Worm (Caenorhabditis elegans) whole organism, L3 larva: ENCODE results near the gene ZC21.6.

Source experiments
- aly-2 ChIP-seq: fragments of 150-350 bp; optimal IDR thresholded peaks from 2 replicates; lab custom pipeline; 2014; ENCODE audit warnings: missing biosample characterization, missing genetic modification characterization
- ama-1 ChIP-seq: fragments of 150-350 bp; optimal IDR thresholded peaks from 2 replicates; lab custom pipeline; 2018
- ceh-28 ChIP-seq: fragments of 150-350 bp; optimal IDR thresholded peaks from 2 replicates; lab custom pipeline; 2014; ENCODE audit warnings: missing biosample characterization, missing genetic modification reagents, missing genetic modification characterization
- ceh-82 ChIP-seq: fragments of 150-350 bp; optimal IDR thresholded peaks from 2 replicates; lab custom pipeline; 2014; ENCODE audit warnings: missing biosample characterization, missing genetic modification characterization
- daf-12 ChIP-seq: fragments of 150-350 bp; optimal IDR thresholded peaks from 2 replicates; lab custom pipeline; 2014; ENCODE audit warnings: missing biosample characterization, missing genetic modification reagents, missing genetic modification characterization
- egl-5 ChIP-seq: fragments of 150-350 bp; optimal IDR thresholded peaks from 2 replicates; lab custom pipeline; 2017; ENCODE audit warnings: missing biosample characterization, missing genetic modification reagents, missing genetic modification characterization, inconsistent platforms
- elt-2 ChIP-seq: sonication (generic microtip); optimal IDR thresholded peaks from 2 replicates; lab custom pipeline; 2016; ENCODE audit warnings: missing genetic modification reagents, mild to moderate bottlenecking, missing genetic modification characterization, missing compliant biosample characterization
- elt-3 ChIP-seq, 3 experiments: fragments of 150-350 bp in 1 of 3; sonication (generic microtip) in 2 of 3; optimal IDR thresholded peaks; 2 replicates in 2 of 3; 4 replicates in 1 of 3; lab custom pipeline; 2014 to 2017; ENCODE audit warnings: missing biosample characterization in 3 of 3, missing genetic modification characterization in 3 of 3
- eor-1 ChIP-seq, 2 experiments: fragments of 150-350 bp; optimal IDR thresholded peaks; 2 replicates each; lab custom pipeline; 2014 to 2018; ENCODE audit warnings: missing biosample characterization in 2 of 2, missing genetic modification characterization in 2 of 2
- fkh-10 ChIP-seq: sonication (generic microtip); optimal IDR thresholded peaks from 2 replicates; lab custom pipeline; 2017; ENCODE audit warnings: missing biosample characterization, missing genetic modification reagents, missing genetic modification characterization
- fkh-2 ChIP-seq: fragments of 150-350 bp; optimal IDR thresholded peaks from 2 replicates; lab custom pipeline; 2014; ENCODE audit warnings: missing biosample characterization, missing genetic modification reagents, missing genetic modification characterization
- fos-1 ChIP-seq: fragments of 150-350 bp; optimal IDR thresholded peaks from 2 replicates; lab custom pipeline; 2014; ENCODE audit warnings: missing biosample characterization, missing genetic modification characterization
- hmg-11 ChIP-seq: sonication (generic microtip); optimal IDR thresholded peaks from 2 replicates; lab custom pipeline; 2016; ENCODE audit warnings: missing genetic modification characterization, missing compliant biosample characterization
- lin-15B ChIP-seq: fragments of 150-350 bp; optimal IDR thresholded peaks from 2 replicates; lab custom pipeline; 2014; ENCODE audit warnings: missing biosample characterization, missing genetic modification characterization
- lin-39 ChIP-seq: fragments of 150-350 bp; optimal IDR thresholded peaks from 2 replicates; lab custom pipeline; 2018; ENCODE audit warnings: missing biosample characterization, missing genetic modification reagents, missing genetic modification characterization
- lsy-12 ChIP-seq: sonication (generic microtip); optimal IDR thresholded peaks from 2 replicates; lab custom pipeline; 2016; ENCODE audit warnings: mild to moderate bottlenecking, missing genetic modification characterization, missing compliant biosample characterization
- mdl-1 ChIP-seq: fragments of 150-350 bp; optimal IDR thresholded peaks from 2 replicates; lab custom pipeline; 2014; ENCODE audit warnings: missing biosample characterization, missing genetic modification characterization
- mml-1 ChIP-seq: fragments of 150-350 bp; sonication (generic microtip); optimal IDR thresholded peaks from 3 replicates; lab custom pipeline; 2014; ENCODE audit warnings: missing biosample characterization, missing genetic modification characterization
- nfya-1 ChIP-seq: sonication (generic microtip); optimal IDR thresholded peaks from 2 replicates; lab custom pipeline; 2017; ENCODE audit warnings: missing genetic modification characterization, mild to moderate bottlenecking, missing compliant biosample characterization, antibody characterized with exemption, moderate library complexity; ENCODE audit not compliant: insufficient read depth
- nhr-11 ChIP-seq: fragments of 150-350 bp; optimal IDR thresholded peaks from 2 replicates; lab custom pipeline; 2014; ENCODE audit warnings: missing biosample characterization, missing genetic modification characterization
- nhr-23 ChIP-seq: fragments of 150-350 bp; optimal IDR thresholded peaks from 2 replicates; lab custom pipeline; 2014; ENCODE audit warnings: missing biosample characterization, missing genetic modification reagents, missing genetic modification characterization
- nhr-237 ChIP-seq: fragments of 150-350 bp; optimal IDR thresholded peaks from 2 replicates; lab custom pipeline; 2014; ENCODE audit warnings: missing biosample characterization, missing genetic modification characterization
- nhr-25 ChIP-seq: sonication (generic microtip); optimal IDR thresholded peaks from 2 replicates; lab custom pipeline; 2017; ENCODE audit warnings: missing biosample characterization, missing genetic modification characterization
- nhr-43 ChIP-seq: sonication (generic microtip); optimal IDR thresholded peaks from 2 replicates; lab custom pipeline; 2016; ENCODE audit warnings: mild to moderate bottlenecking, missing genetic modification characterization, missing compliant biosample characterization; ENCODE audit not compliant: poor library complexity, severe bottlenecking
- nhr-76 ChIP-seq: fragments of 150-350 bp; sonication (generic microtip); optimal IDR thresholded peaks from 5 replicates; lab custom pipeline; 2014; ENCODE audit warnings: missing biosample characterization, missing genetic modification characterization
- pha-4 ChIP-seq: fragments of 150-350 bp; optimal IDR thresholded peaks from 2 replicates; lab custom pipeline; 2014; ENCODE audit warnings: missing biosample characterization, missing genetic modification reagents, missing genetic modification characterization
- pqm-1 ChIP-seq: fragments of 150-350 bp; optimal IDR thresholded peaks from 2 replicates; lab custom pipeline; 2017; ENCODE audit warnings: missing biosample characterization, missing genetic modification characterization, inconsistent platforms
- sea-2 ChIP-seq: fragments of 150-350 bp; sonication (generic microtip); optimal IDR thresholded peaks from 4 replicates; lab custom pipeline; 2014; ENCODE audit warnings: missing biosample characterization, missing genetic modification reagents, missing genetic modification characterization
- skn-1 ChIP-seq: fragments of 150-350 bp; optimal IDR thresholded peaks from 2 replicates; lab custom pipeline; 2014; ENCODE audit warnings: missing biosample characterization, missing genetic modification characterization
- tbx-2 ChIP-seq: sonication (generic microtip); optimal IDR thresholded peaks from 2 replicates; lab custom pipeline; 2016; ENCODE audit warnings: mild to moderate bottlenecking, missing genetic modification characterization, missing compliant biosample characterization
- unc-39 ChIP-seq: sonication (generic microtip); optimal IDR thresholded peaks from 4 replicates; lab custom pipeline; 2017; ENCODE audit warnings: missing biosample characterization, missing genetic modification characterization
- ztf-4 ChIP-seq: fragments of 150-350 bp; optimal IDR thresholded peaks from 2 replicates; lab custom pipeline; 2014; ENCODE audit warnings: missing biosample characterization, missing genetic modification characterization

ZC21.6 gene

DNA sequence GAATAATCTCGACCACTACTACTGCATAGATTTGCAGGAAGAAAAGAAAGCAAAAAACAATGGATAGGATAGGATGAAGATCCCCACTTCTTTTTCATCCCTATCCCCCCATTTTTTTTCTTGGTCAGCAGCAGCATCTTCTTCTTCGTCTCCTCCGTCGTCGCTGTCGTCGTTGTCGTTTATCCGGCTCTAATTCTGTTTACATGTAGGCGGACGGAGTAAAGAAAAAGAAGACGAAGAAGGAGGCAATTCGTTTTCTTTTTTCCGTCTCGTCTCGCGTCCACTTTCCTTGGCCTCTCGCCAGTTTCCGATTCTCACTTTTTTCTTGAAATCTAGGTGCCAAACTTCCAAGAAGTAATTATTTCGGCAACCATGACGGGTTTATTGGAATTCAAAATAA lies 33.7 kb downstream of the ZC21.6 start:
- TF ChIP-seq fkh-10 (peak; percentile 87), nhr-43 (tag; lab: Kevin White, UChicago) (no peak), ztf-4 (no peak), eor-1 (tag; optimal IDR thresholded peaks at IDR 0.05; lab: Kevin White, UChicago) (no peak), nfya-1 (tag; lab: Kevin White, UChicago) (peak; percentile 45)

DNA sequence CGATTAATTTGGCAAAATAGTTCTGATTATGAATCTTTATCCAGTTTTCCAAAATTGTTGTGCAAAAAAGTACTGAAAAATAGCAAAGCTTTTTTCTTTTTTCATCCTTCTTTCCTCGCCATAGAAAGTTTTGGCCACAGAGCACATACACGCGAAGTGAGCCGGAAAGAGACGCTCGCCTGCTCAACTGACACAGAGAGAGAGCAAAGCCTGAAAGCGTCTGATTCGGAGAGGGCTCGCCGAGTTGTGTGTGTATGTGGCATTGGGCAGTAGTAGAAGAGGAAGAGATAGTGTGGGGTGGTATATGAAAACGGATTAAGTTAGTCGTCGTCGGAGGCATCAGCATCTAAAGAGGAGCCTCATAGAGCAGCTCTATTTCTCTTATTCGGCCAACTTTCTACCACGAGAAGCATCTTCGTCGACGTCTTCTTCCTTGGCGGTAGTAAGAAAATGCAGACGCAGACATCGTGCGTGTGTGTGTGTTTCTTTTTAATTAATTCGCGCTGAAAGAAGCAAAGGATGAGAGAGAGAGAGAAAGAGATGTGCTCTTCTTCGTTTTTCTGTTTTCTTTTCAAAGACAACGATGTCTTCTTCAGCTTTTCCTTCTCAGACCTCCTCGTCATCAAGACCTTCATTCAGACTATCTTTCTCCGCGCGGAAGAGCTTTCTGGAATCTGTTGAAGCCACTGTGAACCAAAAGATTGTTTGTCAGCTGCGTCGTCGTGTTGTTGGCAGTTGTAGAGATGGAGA lies 35.6 kb downstream of the ZC21.6 start:
- TF ChIP-seq lin-39 (tag; lab: Kevin White, UChicago) (peak; percentile 58), nfya-1 (tag; lab: Kevin White, UChicago) (peak; percentile 51), elt-3 (tag; optimal IDR thresholded peaks at IDR 0.05; lab: Kevin White, UChicago) (no peak), fkh-10 (peak; percentile 42), lin-15B (peak; percentile 12), nhr-23 (tag; lab: Kevin White, UChicago) (no peak)

DNA sequence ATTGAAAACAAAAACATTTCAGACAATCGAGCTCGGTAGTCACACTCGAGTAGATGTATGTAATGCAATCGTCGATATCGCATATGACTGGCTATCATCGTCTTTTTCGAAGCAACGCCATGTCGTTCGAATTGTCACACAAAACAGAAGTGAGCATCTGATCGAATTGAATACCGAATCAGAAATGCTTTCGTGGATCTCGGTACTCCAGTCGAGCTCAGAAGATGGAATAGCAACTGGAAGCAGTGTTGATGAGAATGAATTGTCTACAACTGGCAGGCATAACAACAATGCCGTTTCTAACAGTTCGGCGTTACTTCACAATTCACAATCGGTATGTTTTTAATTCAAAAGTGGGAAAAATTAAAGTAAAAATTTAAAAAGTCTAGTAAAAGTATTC lies 36.2 kb downstream of the ZC21.6 start:
- TF ChIP-seq pqm-1 (tag; lab: Kevin White, UChicago) (no peak), fos-1 (no peak), mdl-1 (no peak), ama-1 (lab: Kevin White, UChicago) (no peak), elt-2 (tag; lab: Kevin White, UChicago) (no peak), sea-2 (GFP tag; lab: Kevin White, UChicago) (no peak), elt-3 (tag; optimal IDR thresholded peaks at IDR 0.05; lab: Kevin White, UChicago) (no peak), egl-5 (tag; lab: Kevin White, UChicago) (no peak), daf-12 (tag; lab: Kevin White, UChicago) (no peak), aly-2 (tag; lab: Kevin White, UChicago) (no peak), hmg-11 (tag; lab: Kevin White, UChicago) (no peak), ceh-28 (tag; lab: Kevin White, UChicago) (no peak), fkh-2 (no peak), nhr-76 (tag; lab: Kevin White, UChicago) (no peak), ceh-82 (tag; lab: Kevin White, UChicago) (no peak)

DNA sequence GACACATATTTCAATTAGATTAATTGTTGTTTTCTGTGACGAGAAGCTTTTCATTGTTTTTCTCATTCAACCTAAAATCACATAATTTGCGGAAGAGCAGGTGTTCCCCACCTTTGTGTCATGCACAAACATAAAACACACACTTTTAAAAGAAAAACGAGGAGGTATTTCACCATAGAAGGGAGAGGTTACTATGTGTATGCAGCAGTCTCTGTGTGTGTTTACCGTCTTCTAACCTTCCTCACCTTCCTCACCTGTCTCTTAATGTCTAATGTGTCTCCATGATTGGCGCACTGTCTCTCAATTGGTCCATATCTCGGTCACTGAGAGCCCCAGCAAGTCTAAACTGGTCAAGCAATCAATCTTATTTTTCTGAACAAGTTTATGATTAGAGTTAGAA lies 39.1 kb downstream of the ZC21.6 start:
- TF ChIP-seq pha-4 (tag; lab: Kevin White, UChicago), result peak; percentile 25
- TF ChIP-seq sea-2 (GFP tag; lab: Kevin White, UChicago), result no peak
- TF ChIP-seq skn-1 (tag; lab: Kevin White, UChicago), result no peak

DNA sequence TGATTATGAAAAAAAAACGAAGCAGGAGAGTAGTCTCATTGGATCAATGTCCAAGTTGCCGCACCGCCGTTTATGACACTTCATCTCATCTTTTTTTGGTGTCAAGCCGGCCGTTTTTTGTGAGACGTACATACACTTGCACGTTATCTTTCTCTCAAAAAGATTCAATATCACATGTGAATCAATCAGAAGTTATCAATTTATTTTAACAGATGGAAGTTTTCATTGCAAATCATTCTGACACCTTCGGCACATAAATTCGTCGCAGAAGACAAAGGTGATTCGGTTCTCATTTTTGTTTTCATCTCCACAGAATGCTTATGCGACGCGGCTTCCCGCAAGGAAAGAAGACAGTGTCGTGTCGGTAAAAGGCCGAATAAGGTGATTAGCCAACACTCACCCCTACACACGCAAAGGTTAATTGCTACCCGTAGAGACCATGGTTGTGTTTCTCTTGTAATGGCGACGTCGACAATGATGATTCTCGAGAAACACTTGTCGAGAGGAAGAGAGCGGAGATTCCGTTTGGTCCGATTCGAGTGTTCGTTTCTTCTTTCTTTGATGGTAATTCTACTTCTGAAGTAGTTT lies 41.1 kb downstream of the ZC21.6 start:
- TF ChIP-seq nhr-25 (tag; lab: Kevin White, UChicago), result peak; percentile 52
- no peak for TF ChIP-seq ztf-4
- TF ChIP-seq nhr-23 (tag; lab: Kevin White, UChicago), result peak; percentile 19
- TF ChIP-seq, all 47 proteins: peak for 2

DNA sequence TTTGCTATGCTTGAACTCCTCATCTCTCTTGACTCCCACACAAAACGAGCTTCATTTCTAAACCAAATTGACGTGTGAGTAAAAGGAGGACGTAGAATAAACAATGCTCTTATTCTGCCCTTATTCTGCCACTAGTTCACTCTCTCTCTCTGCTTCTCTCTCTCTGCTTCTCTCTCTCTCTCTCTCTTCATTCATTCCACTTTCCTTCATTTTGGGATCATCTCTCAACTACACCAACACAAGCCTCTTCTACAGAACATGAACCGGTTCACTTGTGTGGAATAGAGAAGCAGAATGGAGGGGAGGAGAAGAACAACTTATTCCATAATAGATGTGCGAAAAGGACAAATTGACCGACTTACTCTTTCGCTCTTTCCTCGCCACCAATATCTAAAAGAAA lies 42.1 kb downstream of the ZC21.6 start:
- no peak for TF ChIP-seq eor-1 (tag; optimal IDR thresholded peaks at IDR 0.05; lab: Kevin White, UChicago)
- TF ChIP-seq nhr-23 (tag; lab: Kevin White, UChicago), result peak; percentile 76
- no peak for TF ChIP-seq ztf-4
- peak; percentile 38 for TF ChIP-seq nhr-43 (tag; lab: Kevin White, UChicago)
- TF ChIP-seq nfya-1 (tag; lab: Kevin White, UChicago), result peak; percentile 20
- peak; percentile 39 for TF ChIP-seq nhr-25 (tag; lab: Kevin White, UChicago)

DNA sequence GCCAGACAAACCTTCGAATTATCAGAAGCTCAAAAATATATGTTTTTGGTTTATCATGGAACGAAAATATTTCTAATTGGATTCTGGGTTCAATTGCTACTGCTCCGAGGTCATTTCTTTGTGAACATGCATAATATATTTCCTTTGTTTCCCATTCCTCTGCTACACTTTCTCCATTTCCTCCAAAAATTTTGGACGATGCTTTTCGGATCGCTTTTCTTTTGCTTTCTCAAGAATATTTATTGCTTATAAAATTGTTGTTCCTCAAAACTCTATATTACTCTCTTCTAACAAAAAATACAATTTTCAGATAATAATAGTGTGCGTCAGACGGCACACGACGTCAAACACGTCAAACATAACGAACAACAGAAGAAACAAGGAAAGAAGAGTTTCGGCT lies 50.7 kb downstream of the ZC21.6 start, which contains the start of gene pac-1:
Gene pac-1 (plus strand): TSS at position 301 of the 400 bp plus-strand sequence.
- TF ChIP-seq tbx-2 (tag; lab: Kevin White, UChicago), result no peak
- TF ChIP-seq nhr-11 (tag; lab: Kevin White, UChicago), result no peak
- TF ChIP-seq lin-39 (tag; lab: Kevin White, UChicago), result no peak
- TF ChIP-seq nhr-76 (tag; lab: Kevin White, UChicago), result no peak
- TF ChIP-seq nhr-25 (tag; lab: Kevin White, UChicago), result no peak
- no peak for TF ChIP-seq unc-39 (tag; lab: Kevin White, UChicago)
- no peak for TF ChIP-seq lsy-12
- no peak for TF ChIP-seq ceh-28 (tag; lab: Kevin White, UChicago)
- TF ChIP-seq nhr-43 (tag; lab: Kevin White, UChicago), result no peak
- TF ChIP-seq mml-1 (tag; lab: Kevin White, UChicago), result no peak
- TF ChIP-seq nhr-237 (tag; lab: Kevin White, UChicago), result no peak
- no peak for TF ChIP-seq nhr-23 (tag; lab: Kevin White, UChicago)
- TF ChIP-seq fkh-10, result no peak
- TF ChIP-seq fos-1, result no peak
- no peak for TF ChIP-seq elt-3 (tag; optimal IDR thresholded peaks at IDR 0.05; lab: Kevin White, UChicago)
- no peak for TF ChIP-seq nfya-1 (tag; lab: Kevin White, UChicago)
